Fruit fly (Drosophila melanogaster): ENCODE results near the gene CG2938.

Gene CG2938

DNA sequence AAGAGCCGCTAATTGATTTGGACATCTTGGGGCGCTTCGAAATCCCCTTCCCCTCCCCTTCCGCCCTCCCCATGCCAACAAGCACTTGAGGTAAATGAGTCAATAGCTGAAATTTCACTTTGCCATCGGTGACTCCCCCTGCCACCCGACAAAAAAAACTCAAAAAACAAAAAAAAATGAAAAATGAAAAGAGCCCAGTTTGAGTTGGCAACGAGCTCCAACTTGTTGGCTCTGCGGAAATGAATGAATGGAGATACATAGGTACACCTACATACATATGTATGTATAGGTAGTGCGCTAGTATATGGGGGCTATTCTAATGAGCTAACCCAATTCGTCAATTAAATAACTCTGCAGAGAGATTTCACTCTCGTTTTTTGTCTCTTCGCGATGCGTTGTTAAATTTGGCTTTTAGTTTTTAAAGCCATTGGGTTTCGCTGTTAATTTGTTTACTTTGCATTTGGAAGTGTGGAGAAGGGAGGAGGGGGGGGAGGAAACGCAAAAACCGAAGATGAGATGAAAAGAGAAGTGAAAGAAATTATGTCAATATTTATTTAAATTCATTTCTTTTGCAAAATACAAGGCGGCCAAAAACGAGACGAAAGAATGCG, 48.6 kb downstream of the CG2938 start:
- TF ChIP-seq bab1 (GFP tag; optimal IDR thresholded peaks at IDR 0.05), result no peak
- no peak for TF ChIP-seq cnc (optimal IDR thresholded peaks at IDR 0.05)
- no peak for TF ChIP-seq CG7045 (GFP tag; optimal IDR thresholded peaks at IDR 0.05)
- no peak for TF ChIP-seq CG11617 (GFP tag; optimal IDR thresholded peaks at IDR 0.05)

DNA sequence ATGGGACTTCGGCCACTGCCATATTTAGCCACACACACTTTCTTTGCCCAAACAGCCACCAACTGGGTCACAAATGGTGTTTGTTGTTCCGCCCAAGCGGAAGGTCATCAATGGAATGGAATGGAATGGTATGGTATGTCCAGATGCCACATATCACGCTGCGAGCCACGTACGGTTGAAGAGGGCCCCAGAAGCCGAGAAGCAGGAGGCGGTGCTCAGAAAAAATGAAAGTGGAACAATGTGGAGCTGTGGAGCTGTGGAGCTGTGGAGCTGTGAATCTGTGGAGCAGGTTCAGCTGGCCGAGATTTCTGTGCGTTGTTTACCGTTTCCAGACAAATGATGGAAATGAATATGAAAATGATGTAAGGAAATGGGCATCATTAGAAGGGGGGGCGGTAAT, 49.5 kb downstream of the CG2938 start:
- TF ChIP-seq Hr96 (GFP tag; optimal IDR thresholded peaks at IDR 0.05) (no peak), CG5204 (GFP tag; optimal IDR thresholded peaks at IDR 0.05) (no peak), bab1 (GFP tag; optimal IDR thresholded peaks at IDR 0.05) (no peak), Mnt (GFP tag; optimal IDR thresholded peaks at IDR 0.05) (no peak), Crg-1 (GFP tag; optimal IDR thresholded peaks at IDR 0.05) (no peak), CG7045 (GFP tag; optimal IDR thresholded peaks at IDR 0.05) (no peak), tj (GFP tag; optimal IDR thresholded peaks at IDR 0.05) (no peak), Clk (GFP tag; optimal IDR thresholded peaks at IDR 0.05) (no peak), toe (GFP tag; optimal IDR thresholded peaks at IDR 0.05) (no peak), CG12768 (GFP tag; optimal IDR thresholded peaks at IDR 0.05) (no peak), CG11617 (GFP tag; optimal IDR thresholded peaks at IDR 0.05) (no peak), kay (GFP tag; ENCODE audit: borderline replicate concordance) (no peak), cic (GFP tag; optimal IDR thresholded peaks at IDR 0.05) (no peak), CG7101 (tag; optimal IDR thresholded peaks at IDR 0.05) (no peak), CG33017 (tag; optimal IDR thresholded peaks at IDR 0.05) (no peak), ovo (GFP tag; optimal IDR thresholded peaks at IDR 0.05) (no peak), CG1620 (GFP tag; optimal IDR thresholded peaks at IDR 0.05) (no peak), pad (GFP tag; optimal IDR thresholded peaks at IDR 0.05) (no peak), CG14711 (tag; optimal IDR thresholded peaks at IDR 0.05) (no peak), cnc (optimal IDR thresholded peaks at IDR 0.05) (no peak)

DNA sequence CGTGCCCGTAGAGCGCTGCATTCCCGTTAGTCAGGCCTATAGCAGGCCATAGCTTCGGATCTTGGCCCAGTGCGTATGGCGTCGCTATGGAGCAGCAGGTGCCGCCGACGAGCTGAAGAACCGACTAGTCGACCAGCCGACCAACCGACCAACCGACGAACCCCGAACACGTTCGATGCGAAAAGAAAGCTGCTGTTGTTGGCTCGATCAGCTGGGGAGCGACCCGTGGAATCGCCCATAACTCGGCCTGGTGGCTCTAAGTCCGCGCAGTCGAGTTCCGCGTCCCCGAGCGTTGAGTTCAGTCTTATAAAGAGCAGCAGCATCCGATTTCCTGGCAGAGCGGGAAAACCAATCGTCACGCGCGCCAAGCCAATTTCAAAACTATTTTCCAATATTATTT, 52.4 kb downstream of the CG2938 start, which contains the start of gene CG15239:
Gene CG15239, plus strand, starts transcription at position 265 of the 400 bp plus-strand sequence.
- TF ChIP-seq cic (GFP tag; optimal IDR thresholded peaks at IDR 0.05), result no peak
- no peak for TF ChIP-seq pad (GFP tag; optimal IDR thresholded peaks at IDR 0.05)
